Worm (Caenorhabditis elegans): ENCODE data around the gene F49F1.5.
"Not testable (repeated sequence)": the region's sequence is repeated elsewhere in the genome, so short reads cannot be mapped to it uniquely, and the experiment has no call there.

The F49F1.5 gene

ce11 chrIV:4135744-4136143 lies 15.5 kb upstream of the F49F1.5 start, which contains the start of gene F49F1.17:
F49F1.17 (minus strand) TSS chrIV:4135844.
- TF ChIP-seq dao-5 (tag; optimal IDR thresholded peaks at IDR 0.05) (no peak), W03F9.2 (tag; optimal IDR thresholded peaks at IDR 0.05) (no peak), him-1 (tag; optimal IDR thresholded peaks at IDR 0.05) (no peak)

ce11 chrIV:4125657-4126056 lies 5.4 kb upstream of the F49F1.5 start, which contains the start of gene F49F1.7:
F49F1.7 (minus strand) TSS chrIV:4125757.
- not testable (repeated sequence) for TF ChIP-seq dao-5, W03F9.2, him-1 (tag; optimal IDR thresholded peaks at IDR 0.05)

ce11 chrIV:4123083-4123482 lies 2.9 kb upstream of the F49F1.5 start, which contains the start of gene mul-1:
mul-1 (minus strand) TSS chrIV:4123166.
- TF ChIP-seq him-1 (tag; optimal IDR thresholded peaks at IDR 0.05) = no peak
- TF ChIP-seq W03F9.2 (tag; optimal IDR thresholded peaks at IDR 0.05) = no peak
- TF ChIP-seq dao-5 (tag; optimal IDR thresholded peaks at IDR 0.05) = no peak

- TF ChIP-seq dao-5 (tag; optimal IDR thresholded peaks at IDR 0.05) = no peak
- TF ChIP-seq him-1 (tag; optimal IDR thresholded peaks at IDR 0.05) = no peak
- no peak for TF ChIP-seq W03F9.2 (tag; optimal IDR thresholded peaks at IDR 0.05)
These were observed 840 bp upstream of the F49F1.5 start for ce11 chrIV:4121055-4121454.

ce11 chrIV:4117432-4117831 lies 2.8 kb downstream of the F49F1.5 start, which contains the start of gene drd-50:
drd-50 (plus strand) TSS chrIV:4117732.
- TF ChIP-seq W03F9.2 (tag; optimal IDR thresholded peaks at IDR 0.05) (no peak), him-1 (tag; optimal IDR thresholded peaks at IDR 0.05) (no peak), dao-5 (tag; optimal IDR thresholded peaks at IDR 0.05) (no peak)

ce11 chrIV:4115634-4116033 lies 4.6 kb downstream of the F49F1.5 start, which contains the start of the genes F49F1.4 and F49F1.2:
F49F1.4 (minus strand) TSS chrIV:4115734.
F49F1.2 (plus strand) TSS chrIV:4115943.
- no peak for TF ChIP-seq W03F9.2 (tag; optimal IDR thresholded peaks at IDR 0.05)
- TF ChIP-seq dao-5 (tag; optimal IDR thresholded peaks at IDR 0.05) = no peak
- TF ChIP-seq him-1 (tag; optimal IDR thresholded peaks at IDR 0.05) = no peak

- TF ChIP-seq him-1 (tag; optimal IDR thresholded peaks at IDR 0.05) (no peak), dao-5 (tag; optimal IDR thresholded peaks at IDR 0.05) (no peak), W03F9.2 (tag; optimal IDR thresholded peaks at IDR 0.05) (no peak)
These were observed 5.7 kb downstream of the F49F1.5 start, which contains the start of gene F49F1.15 for ce11 chrIV:4114526-4114925. F49F1.15 (minus strand) TSS chrIV:4114626.

ce11 chrIV:4112387-4112786 lies 7.8 kb downstream of the F49F1.5 start, which contains the start of gene F49F1.14:
F49F1.14 (minus strand) TSS chrIV:4112487.
- TF ChIP-seq him-1 (tag; optimal IDR thresholded peaks at IDR 0.05) (no peak), W03F9.2 (tag; optimal IDR thresholded peaks at IDR 0.05) (no peak), dao-5 (tag; optimal IDR thresholded peaks at IDR 0.05) (no peak)

ce11 chrIV:4108767-4109166 lies 11.4 kb downstream of the F49F1.5 start, which contains the start of gene C35B1.7:
C35B1.7 (plus strand) TSS chrIV:4109067.
- TF ChIP-seq him-1 (tag; optimal IDR thresholded peaks at IDR 0.05) (no peak), dao-5 (tag; optimal IDR thresholded peaks at IDR 0.05) (no peak), W03F9.2 (tag; optimal IDR thresholded peaks at IDR 0.05) (no peak)

ce11 chrIV:4102720-4103119 lies 17.5 kb downstream of the F49F1.5 start, which contains the start of gene ubc-1:
ubc-1 (plus strand) TSS chrIV:4103020.
- TF ChIP-seq W03F9.2 (tag; optimal IDR thresholded peaks at IDR 0.05) (no peak), dao-5 (tag; optimal IDR thresholded peaks at IDR 0.05) (no peak), him-1 (tag; optimal IDR thresholded peaks at IDR 0.05) (no peak)

ce11 chrIV:4099773-4100172 lies 20.4 kb downstream of the F49F1.5 start:
- TF ChIP-seq W03F9.2 (tag; optimal IDR thresholded peaks at IDR 0.05) (no peak), him-1 (tag; optimal IDR thresholded peaks at IDR 0.05) (no peak), dao-5 (tag; optimal IDR thresholded peaks at IDR 0.05) (no peak)

- TF ChIP-seq dao-5 (tag; optimal IDR thresholded peaks at IDR 0.05) = no peak
These were observed 23.3 kb downstream of the F49F1.5 start for ce11 chrIV:4096940-4097339.

- TF ChIP-seq W03F9.2 (tag; optimal IDR thresholded peaks at IDR 0.05) = no peak
- TF ChIP-seq him-1 (tag; optimal IDR thresholded peaks at IDR 0.05) = no peak
- TF ChIP-seq dao-5 (tag; optimal IDR thresholded peaks at IDR 0.05) = no peak
These were observed 25.9 kb downstream of the F49F1.5 start for ce11 chrIV:4094364-4094763.

- TF ChIP-seq W03F9.2 (tag; optimal IDR thresholded peaks at IDR 0.05) (no peak), dao-5 (tag; optimal IDR thresholded peaks at IDR 0.05) (no peak), him-1 (tag; optimal IDR thresholded peaks at IDR 0.05) (peak; percentile 11)
These were observed 27.1 kb downstream of the F49F1.5 start for ce11 chrIV:4093087-4093486.

ce11 chrIV:4085787-4086262 lies 34.4 kb downstream of the F49F1.5 start, which contains the start of gene C35B1.2:
C35B1.2 (plus strand) TSS chrIV:4086212.
- TF ChIP-seq him-1 (tag; optimal IDR thresholded peaks at IDR 0.05) = no peak
- no peak for TF ChIP-seq dao-5 (tag; optimal IDR thresholded peaks at IDR 0.05)
- peak; percentile 23 for TF ChIP-seq W03F9.2 (tag; optimal IDR thresholded peaks at IDR 0.05)
